Fruit fly (Drosophila melanogaster) whole organism, embryonic: Measurements from ENCODE around the gene CG16790.

ENCODE experiments used
- Antp ChIP-seq: fragments of 200-800 bp; sonication (Bioruptor generic); optimal IDR thresholded peaks from 3 replicates; lab custom pipeline; 2016; ENCODE audit warnings: missing biosample characterization, missing genetic modification characterization
- Atf3 ChIP-seq: fragments of 200-800 bp; sonication (Bioruptor generic); optimal IDR thresholded peaks from 3 replicates; lab custom pipeline; 2016; ENCODE audit warnings: missing biosample characterization, missing genetic modification characterization
- Awh ChIP-seq: fragments of 200-800 bp; sonication (Bioruptor generic); IDR thresholded peaks from 2 replicates; pipeline ENCODE4, ENCODE4 v1.3.6; 2022; ENCODE audit warnings: missing biosample characterization, missing genetic modification characterization
- Bgb ChIP-seq: fragments of 200-800 bp; sonication (Bioruptor generic); IDR thresholded peaks from 2 replicates; pipeline ENCODE4 v1.3.6; 2022; ENCODE audit warnings: missing biosample characterization, missing genetic modification characterization; ENCODE audit not compliant: partially characterized antibody
- C15 ChIP-seq: fragments of 200-800 bp; sonication (Bioruptor generic); IDR thresholded peaks from 3 replicates; pipeline ENCODE4 v1.3.6; 2022; ENCODE audit warnings: missing biosample characterization, missing genetic modification characterization
- CG11456 ChIP-seq: fragments of 200-800 bp; sonication (Bioruptor generic); IDR thresholded peaks from 3 replicates; pipeline ENCODE4 v1.3.6; 2022; ENCODE audit warnings: missing biosample characterization, missing genetic modification characterization
- CG12071 ChIP-seq: fragments of 200-800 bp; sonication (Bioruptor generic); optimal IDR thresholded peaks from 3 replicates; lab custom pipeline; 2018; ENCODE audit warnings: missing biosample characterization, mild to moderate bottlenecking, missing genetic modification characterization
- CG1233 ChIP-seq: fragments of 200-800 bp; sonication (Bioruptor generic); optimal IDR thresholded peaks from 4 replicates; lab custom pipeline; 2018; ENCODE audit warnings: missing biosample characterization, mild to moderate bottlenecking, missing genetic modification characterization
- CG13624 ChIP-seq: fragments of 200-800 bp; sonication (Bioruptor generic); optimal IDR thresholded peaks from 2 replicates; lab custom pipeline; 2016; ENCODE audit warnings: missing biosample characterization, missing genetic modification characterization
- CG1603 ChIP-seq: fragments of 200-800 bp; sonication (Bioruptor generic); optimal IDR thresholded peaks from 2 replicates; lab custom pipeline; 2019; ENCODE audit warnings: missing biosample characterization, mild to moderate bottlenecking, missing genetic modification characterization, moderate library complexity
- CG18011 ChIP-seq: fragments of 200-800 bp; sonication (Bioruptor generic); optimal IDR thresholded peaks from 2 replicates; lab custom pipeline; 2017; ENCODE audit warnings: missing biosample characterization, missing genetic modification characterization, mild to moderate bottlenecking, moderate library complexity, missing genotype
- CG2202 ChIP-seq: fragments of 200-800 bp; sonication (Bioruptor generic); optimal IDR thresholded peaks from 2 replicates; lab custom pipeline; 2018; ENCODE audit warnings: missing biosample characterization, mild to moderate bottlenecking, missing genetic modification characterization
- CG31388 ChIP-seq: fragments of 200-800 bp; sonication (Bioruptor generic); optimal IDR thresholded peaks from 2 replicates; lab custom pipeline; 2016; ENCODE audit warnings: missing biosample characterization, missing genetic modification characterization
- CG7745 ChIP-seq: fragments of 200-800 bp; sonication (Bioruptor generic); optimal IDR thresholded peaks from 2 replicates; lab custom pipeline; 2018; ENCODE audit warnings: missing biosample characterization, mild to moderate bottlenecking, missing genetic modification characterization, moderate library complexity
- CG8478 ChIP-seq: fragments of >200 bp; optimal IDR thresholded peaks from 2 replicates; lab custom pipeline; 2018
- CG9797 ChIP-seq: fragments of 200-800 bp; sonication (Bioruptor generic); optimal IDR thresholded peaks from 3 replicates; lab custom pipeline; 2018; ENCODE audit warnings: missing biosample characterization, mild to moderate bottlenecking, missing genetic modification characterization
- CG9817 ChIP-seq: fragments of 200-800 bp; sonication (Bioruptor generic); optimal IDR thresholded peaks from 2 replicates; lab custom pipeline; 2018; ENCODE audit warnings: missing biosample characterization, mild to moderate bottlenecking, missing genetic modification characterization, moderate library complexity
- Chrac-16 ChIP-seq: fragments of 200-800 bp; sonication (Bioruptor generic); optimal IDR thresholded peaks from 3 replicates; lab custom pipeline; 2016; ENCODE audit warnings: missing biosample characterization, missing genetic modification characterization
- Elba2 ChIP-seq: fragments of 200-800 bp; sonication (Bioruptor generic); optimal IDR thresholded peaks from 3 replicates; lab custom pipeline; 2016; ENCODE audit warnings: missing biosample characterization, missing genetic modification characterization
- Ets65A ChIP-seq: fragments of 200-800 bp; sonication (Bioruptor generic); peaks from one replicate; lab custom pipeline; 2016; ENCODE audit warnings: missing biosample characterization, missing genetic modification characterization
- Ets97D ChIP-seq: fragments of 200-800 bp; sonication (Bioruptor generic); optimal IDR thresholded peaks from 3 replicates; lab custom pipeline; 2016; ENCODE audit warnings: missing biosample characterization, missing genetic modification characterization
- HLHmδ ChIP-seq: fragments of 200-800 bp; sonication (Bioruptor generic); optimal IDR thresholded peaks from 2 replicates; lab custom pipeline; 2018; ENCODE audit warnings: missing biosample characterization, mild to moderate bottlenecking, missing genetic modification characterization, moderate library complexity
- HmgZ ChIP-seq: fragments of 200-800 bp; sonication (Bioruptor generic); optimal IDR thresholded peaks from 2 replicates; lab custom pipeline; 2018; ENCODE audit warnings: missing biosample characterization, mild to moderate bottlenecking, missing genetic modification characterization
- Hsf ChIP-seq: fragments of 200-800 bp; sonication (Bioruptor generic); optimal IDR thresholded peaks from 3 replicates; lab custom pipeline; 2016; ENCODE audit warnings: missing biosample characterization, missing genetic modification characterization
- Mes4 ChIP-seq: fragments of 200-800 bp; sonication (Bioruptor generic); optimal IDR thresholded peaks from 2 replicates; lab custom pipeline; 2016; ENCODE audit warnings: missing biosample characterization, missing genetic modification characterization
- Stat92E ChIP-seq, 3 experiments: fragments of >200 bp in 2 of 3; fragments of 200-800 bp in 1 of 3; sonication (Bioruptor generic) in 1 of 3; optimal IDR thresholded peaks; 2 replicates each; lab custom pipeline; 2017 to 2019; ENCODE audit warnings: missing biosample characterization in 3 of 3, missing genetic modification characterization in 3 of 3, mild to moderate bottlenecking in 1 of 3, moderate library complexity in 1 of 3
- abd-A ChIP-seq: fragments of 200-800 bp; sonication (Bioruptor generic); optimal IDR thresholded peaks from 3 replicates; lab custom pipeline; 2019; ENCODE audit warnings: missing biosample characterization, mild to moderate bottlenecking, missing genetic modification characterization, moderate library complexity
- al ChIP-seq: fragments of 200-800 bp; sonication (Bioruptor generic); IDR thresholded peaks from 2 replicates; pipeline ENCODE4 v1.3.6; 2022; ENCODE audit warnings: missing biosample characterization, missing genetic modification characterization
- cad ChIP-seq: fragments of >200 bp; optimal IDR thresholded peaks from 2 replicates; lab custom pipeline; 2017; ENCODE audit warnings: missing biosample characterization, missing genetic modification characterization
- cg ChIP-seq: fragments of 200-800 bp; sonication (Bioruptor generic); optimal IDR thresholded peaks from 3 replicates; lab custom pipeline; 2019; ENCODE audit warnings: missing biosample characterization, mild to moderate bottlenecking, missing genetic modification characterization, moderate library complexity
- crc ChIP-seq: fragments of 200-800 bp; sonication (Bioruptor generic); optimal IDR thresholded peaks from 2 replicates; lab custom pipeline; 2016; ENCODE audit warnings: missing biosample characterization, missing genetic modification characterization
- crol ChIP-seq: fragments of 200-800 bp; sonication (Bioruptor generic); IDR thresholded peaks from 2 replicates; pipeline ENCODE4 v1.3.6; 2022; ENCODE audit warnings: missing biosample characterization, missing genetic modification characterization
- disco-r ChIP-seq: fragments of 200-800 bp; sonication (Bioruptor generic); optimal IDR thresholded peaks from 2 replicates; lab custom pipeline; 2016; ENCODE audit warnings: missing biosample characterization, missing genetic modification characterization
- dmrt11E ChIP-seq: fragments of 200-800 bp; sonication (Bioruptor generic); optimal IDR thresholded peaks from 3 replicates; lab custom pipeline; 2018; ENCODE audit warnings: missing biosample characterization, mild to moderate bottlenecking, missing genetic modification characterization, moderate library complexity
- fu2 ChIP-seq: fragments of 200-800 bp; sonication (Bioruptor generic); optimal IDR thresholded peaks from 2 replicates; lab custom pipeline; 2016; ENCODE audit warnings: missing biosample characterization, missing genetic modification characterization
- gem ChIP-seq: fragments of 200-800 bp; sonication (Bioruptor generic); optimal IDR thresholded peaks from 2 replicates; lab custom pipeline; 2019; ENCODE audit warnings: missing biosample characterization, mild to moderate bottlenecking, missing genetic modification characterization, moderate library complexity
- grn ChIP-seq: fragments of 200-800 bp; sonication (Bioruptor generic); optimal IDR thresholded peaks from 3 replicates; lab custom pipeline; 2017; ENCODE audit warnings: missing biosample characterization, missing genetic modification characterization
- gro ChIP-seq: fragments of 200-800 bp; sonication (Bioruptor generic); optimal IDR thresholded peaks from 2 replicates; lab custom pipeline; 2016; ENCODE audit warnings: missing biosample characterization, missing genetic modification characterization
- ind ChIP-seq: fragments of 200-800 bp; sonication (Bioruptor generic); optimal IDR thresholded peaks from 3 replicates; lab custom pipeline; 2016; ENCODE audit warnings: missing biosample characterization, missing genetic modification characterization
- jing ChIP-seq: fragments of 200-800 bp; sonication (Bioruptor generic); optimal IDR thresholded peaks from 2 replicates; lab custom pipeline; 2018; ENCODE audit warnings: missing biosample characterization, mild to moderate bottlenecking, missing genetic modification characterization
- ken ChIP-seq: fragments of 200-800 bp; sonication (Bioruptor generic); IDR thresholded peaks from 3 replicates; pipeline ENCODE4 v1.3.6; 2022; ENCODE audit warnings: missing biosample characterization, missing genetic modification characterization
- kni ChIP-seq: fragments of 200-800 bp; sonication (Bioruptor generic); optimal IDR thresholded peaks from 3 replicates; lab custom pipeline; 2017; ENCODE audit warnings: mild to moderate bottlenecking, missing biosample characterization, missing genetic modification reagents, missing genetic modification characterization
- nerfin-1 ChIP-seq: fragments of 200-800 bp; sonication (Bioruptor generic); optimal IDR thresholded peaks from 3 replicates; lab custom pipeline; 2019; ENCODE audit warnings: missing biosample characterization, mild to moderate bottlenecking, missing genetic modification characterization, moderate library complexity
- oc ChIP-seq: fragments of 200-800 bp; sonication (Bioruptor generic); optimal IDR thresholded peaks from 2 replicates; lab custom pipeline; 2018; ENCODE audit warnings: missing biosample characterization, mild to moderate bottlenecking, missing genetic modification characterization, moderate library complexity
- otp ChIP-seq: fragments of 200-800 bp; sonication (Bioruptor generic); IDR thresholded peaks from 3 replicates; pipeline ENCODE4, ENCODE4 v1.3.6; 2022; ENCODE audit warnings: missing biosample characterization, missing genetic modification characterization
- phol ChIP-seq: fragments of 200-800 bp; sonication (Bioruptor generic); optimal IDR thresholded peaks from 3 replicates; lab custom pipeline; 2018; ENCODE audit warnings: missing biosample characterization, mild to moderate bottlenecking, missing genetic modification characterization, moderate library complexity
- pros ChIP-seq: fragments of 200-800 bp; sonication (Bioruptor generic); optimal IDR thresholded peaks from 3 replicates; lab custom pipeline; 2019; ENCODE audit warnings: missing biosample characterization, mild to moderate bottlenecking, missing genetic modification characterization, moderate library complexity
- sens ChIP-seq: fragments of 200-800 bp; sonication (Bioruptor generic); peaks from one replicate; lab custom pipeline; 2016; ENCODE audit warnings: missing biosample characterization, missing genetic modification characterization
- sug ChIP-seq: fragments of 200-800 bp; optimal IDR thresholded peaks from 2 replicates; lab custom pipeline; 2019; ENCODE audit warnings: missing biosample characterization, mild to moderate bottlenecking, missing genetic modification characterization, moderate library complexity

The CG16790 gene

DNA sequence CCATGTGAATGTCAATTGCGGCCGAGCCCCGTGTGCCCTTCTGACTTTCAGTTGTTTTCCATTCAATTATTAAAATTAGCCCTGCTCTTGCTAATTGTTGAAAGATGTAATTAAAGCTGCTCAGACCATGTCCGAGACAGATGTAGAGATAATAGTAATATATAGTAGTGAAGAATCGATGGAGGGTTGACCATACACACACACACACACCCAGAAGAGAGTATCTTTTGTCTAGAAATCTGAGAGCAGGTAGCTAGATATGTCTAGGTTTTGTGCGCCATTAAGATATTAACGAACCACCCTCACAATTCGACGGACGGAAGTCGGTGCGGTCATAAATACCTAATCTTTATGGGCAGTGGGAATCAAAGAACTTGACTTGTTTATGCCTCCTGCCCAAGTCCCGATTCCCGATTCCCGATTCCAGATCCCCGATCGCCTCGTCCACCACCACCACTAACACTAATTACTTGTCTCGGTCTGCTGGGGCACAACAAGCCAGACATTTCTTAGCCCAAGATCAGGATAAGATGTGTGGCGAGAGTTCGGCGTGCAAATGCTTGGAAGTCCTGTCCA is 34.5 kb upstream of the CG16790 start (continued):
- TF ChIP-seq Bgb (no peak), CG9797 (GFP tag; lab: Kevin White, UChicago) (no peak), HmgZ (no peak), sens (GFP tag; lab: Kevin White, UChicago) (no peak), Ets97D (GFP tag; lab: Kevin White, UChicago) (no peak), cad (GFP tag; lab: Kevin White, UChicago) (peak; percentile 87), CG7745 (no peak), phol (tag; lab: Kevin White, UChicago) (no peak), grn (GFP tag; lab: Kevin White, UChicago) (peak; percentile 49), crol (no peak), CG12071 (GFP tag; lab: Kevin White, UChicago) (no peak), gro (GFP tag; lab: Kevin White, UChicago) (no peak), Atf3 (GFP tag; lab: Kevin White, UChicago) (no peak), CG2202 (no peak), Elba2 (GFP tag; lab: Kevin White, UChicago) (no peak), Mes4 (GFP tag; lab: Kevin White, UChicago) (no peak), fu2 (GFP tag; lab: Kevin White, UChicago) (no peak), CG31388 (GFP tag; lab: Kevin White, UChicago) (no peak), ind (no peak), sug (tag; lab: Kevin White, UChicago) (no peak), C15 (GFP tag; lab: Robert Waterston, UW) (no peak), Chrac-16 (no peak), ken (GFP tag; lab: Robert Waterston, UW) (no peak), Ets65A (GFP tag; lab: Kevin White, UChicago) (peak; percentile 56), Hsf (GFP tag; lab: Kevin White, UChicago) (no peak), oc (no peak)

dm6 chr3R:9603022-9603942 is 33.3 kb upstream of the CG16790 start:
- TF ChIP-seq HLHmδ (GFP tag; lab: Kevin White, UChicago) = peak; percentile 58
- TF ChIP-seq cg (GFP tag; lab: Kevin White, UChicago) = peak; percentile 43
- no peak for TF ChIP-seq Antp (GFP tag; lab: Kevin White, UChicago)
- TF ChIP-seq nerfin-1 (tag; lab: Kevin White, UChicago) = no peak
- no peak for TF ChIP-seq disco-r (GFP tag; lab: Kevin White, UChicago)
- no peak for TF ChIP-seq CG9817 (tag; lab: Kevin White, UChicago)
- TF ChIP-seq phol (tag; lab: Kevin White, UChicago) = no peak
- peak; percentile 93 for TF ChIP-seq kni (GFP tag; lab: Kevin White, UChicago)
- TF ChIP-seq Awh = peak; percentile 67
- peak; percentile 64 for TF ChIP-seq sens (GFP tag; lab: Kevin White, UChicago)
- no peak for TF ChIP-seq CG8478 (lab: Kevin White, UChicago)
- peak; percentile 7 for TF ChIP-seq dmrt11E (tag; lab: Kevin White, UChicago)
- TF ChIP-seq jing = no peak
- no peak for TF ChIP-seq al (GFP tag; lab: Robert Waterston, UW)
- no peak for TF ChIP-seq CG18011 (GFP tag; lab: Kevin White, UChicago)
- peak; percentile 55 for TF ChIP-seq oc
- TF ChIP-seq CG1233 = peak; percentile 10
- TF ChIP-seq abd-A (tag; lab: Kevin White, UChicago) = peak; percentile 81
- TF ChIP-seq gem (tag; lab: Kevin White, UChicago) = no peak
- TF ChIP-seq crc (GFP tag; lab: Kevin White, UChicago) = no peak
- TF ChIP-seq otp (GFP tag; lab: Robert Waterston, UW) = peak; percentile 40; the same call in 1 of the 3 replicates
- TF ChIP-seq pros (GFP tag; lab: Kevin White, UChicago) = peak; percentile 51
- TF ChIP-seq CG1603 (tag; lab: Kevin White, UChicago) = peak; percentile 33
- TF ChIP-seq CG13624 (GFP tag; lab: Kevin White, UChicago) = no peak
- 0 out of 3 replicates have a peak, but pooled peaks have one; percentile 18 for TF ChIP-seq CG11456 (GFP tag; lab: Robert Waterston, UW)
- TF ChIP-seq Stat92E (GFP tag; optimal IDR thresholded peaks at IDR 0.05; lab: Kevin White, UChicago) = peak in 1 of 3 experiments; percentile 82
